Worm (Caenorhabditis elegans) whole organism, midembryonic: ENCODE results near the gene clc-11.

Source experiments
- ztf-23 ChIP-seq: fragments of 200-800 bp; sonication (Bioruptor generic); IDR thresholded peaks from 2 replicates; pipeline ENCODE4 v1.3.6; 2022; ENCODE audit warnings: missing genetic modification reagents, missing genetic modification characterization, missing compliant biosample characterization
- ztf-29 ChIP-seq: fragments of 200-800 bp; sonication (Bioruptor generic); IDR thresholded peaks from 2 replicates; pipeline ENCODE4 v1.3.6; 2022; ENCODE audit warnings: missing genetic modification reagents, missing genetic modification characterization, missing compliant biosample characterization

DNA sequence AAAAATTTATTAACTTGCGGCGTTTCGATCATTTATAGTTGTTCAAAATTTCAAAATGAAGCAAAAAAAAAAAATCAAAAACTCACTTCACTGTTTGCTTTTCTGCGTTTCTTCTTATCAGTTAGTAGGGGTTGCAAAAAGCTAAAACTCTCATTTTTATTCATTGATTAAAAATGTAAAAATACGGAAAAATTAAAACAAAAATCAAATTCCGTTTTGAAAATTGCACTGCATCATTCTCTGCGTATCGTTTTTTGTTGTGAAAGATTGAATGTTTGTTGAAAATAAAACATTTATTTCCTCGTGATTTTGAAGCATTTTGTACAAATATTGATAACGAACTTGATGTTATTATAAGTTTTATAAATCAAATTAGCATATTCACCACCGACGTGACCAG is 10.3 kb downstream of the clc-11 start:
- TF ChIP-seq ztf-29 (GFP tag; lab: Robert Waterston, UW) (no peak), ztf-23 (GFP tag; lab: Robert Waterston, UW) (no peak)
